Worm (Caenorhabditis elegans) whole organism, L3 larva: ENCODE measurements around the gene ZK1307.2.

Source experiments
- R02D3.7 ChIP-seq: fragments of 150-350 bp; optimal IDR thresholded peaks from 2 replicates; lab custom pipeline; 2014; ENCODE audit warnings: missing biosample characterization, missing genetic modification characterization
- aly-2 ChIP-seq: fragments of 150-350 bp; optimal IDR thresholded peaks from 2 replicates; lab custom pipeline; 2014; ENCODE audit warnings: missing biosample characterization, missing genetic modification characterization
- ama-1 ChIP-seq: fragments of 150-350 bp; optimal IDR thresholded peaks from 2 replicates; lab custom pipeline; 2018
- ceh-16 ChIP-seq: sonication (generic microtip); optimal IDR thresholded peaks from 2 replicates; lab custom pipeline; 2017; ENCODE audit warnings: missing biosample characterization, missing genetic modification characterization
- ceh-28 ChIP-seq: fragments of 150-350 bp; optimal IDR thresholded peaks from 2 replicates; lab custom pipeline; 2014; ENCODE audit warnings: missing biosample characterization, missing genetic modification reagents, missing genetic modification characterization
- ceh-82 ChIP-seq: fragments of 150-350 bp; optimal IDR thresholded peaks from 2 replicates; lab custom pipeline; 2014; ENCODE audit warnings: missing biosample characterization, missing genetic modification characterization
- ceh-9 ChIP-seq: sonication (generic microtip); optimal IDR thresholded peaks from 2 replicates; lab custom pipeline; 2018; ENCODE audit warnings: missing biosample characterization, missing genetic modification characterization
- daf-12 ChIP-seq: fragments of 150-350 bp; optimal IDR thresholded peaks from 2 replicates; lab custom pipeline; 2014; ENCODE audit warnings: missing biosample characterization, missing genetic modification reagents, missing genetic modification characterization
- egl-27 ChIP-seq: sonication (generic microtip); optimal IDR thresholded peaks from 4 replicates; lab custom pipeline; 2017; ENCODE audit warnings: missing biosample characterization, missing genetic modification reagents, missing genetic modification characterization
- elt-1 ChIP-seq: fragments of 150-350 bp; optimal IDR thresholded peaks from 2 replicates; lab custom pipeline; 2014; ENCODE audit warnings: missing biosample characterization, missing genetic modification characterization
- elt-2 ChIP-seq: sonication (generic microtip); optimal IDR thresholded peaks from 2 replicates; lab custom pipeline; 2016; ENCODE audit warnings: missing genetic modification reagents, mild to moderate bottlenecking, missing genetic modification characterization, missing compliant biosample characterization
- elt-3 ChIP-seq, 3 experiments: fragments of 150-350 bp in 1 of 3; sonication (generic microtip) in 2 of 3; optimal IDR thresholded peaks; 2 replicates in 2 of 3; 4 replicates in 1 of 3; lab custom pipeline; 2014 to 2017; ENCODE audit warnings: missing biosample characterization in 3 of 3, missing genetic modification characterization in 3 of 3
- eor-1 ChIP-seq, 2 experiments: fragments of 150-350 bp; optimal IDR thresholded peaks; 2 replicates each; lab custom pipeline; 2014 to 2018; ENCODE audit warnings: missing biosample characterization in 2 of 2, missing genetic modification characterization in 2 of 2
- fkh-2 ChIP-seq: fragments of 150-350 bp; optimal IDR thresholded peaks from 2 replicates; lab custom pipeline; 2014; ENCODE audit warnings: missing biosample characterization, missing genetic modification reagents, missing genetic modification characterization
- fos-1 ChIP-seq: fragments of 150-350 bp; optimal IDR thresholded peaks from 2 replicates; lab custom pipeline; 2014; ENCODE audit warnings: missing biosample characterization, missing genetic modification characterization
- hmg-11 ChIP-seq: sonication (generic microtip); optimal IDR thresholded peaks from 2 replicates; lab custom pipeline; 2016; ENCODE audit warnings: missing genetic modification characterization, missing compliant biosample characterization
- jun-1 ChIP-seq: fragments of 150-350 bp; optimal IDR thresholded peaks from 2 replicates; lab custom pipeline; 2014; ENCODE audit warnings: missing biosample characterization, missing genetic modification reagents, missing genetic modification characterization
- lin-15B ChIP-seq: fragments of 150-350 bp; optimal IDR thresholded peaks from 2 replicates; lab custom pipeline; 2014; ENCODE audit warnings: missing biosample characterization, missing genetic modification characterization
- lin-39 ChIP-seq: fragments of 150-350 bp; optimal IDR thresholded peaks from 2 replicates; lab custom pipeline; 2018; ENCODE audit warnings: missing biosample characterization, missing genetic modification reagents, missing genetic modification characterization
- lsy-12 ChIP-seq: sonication (generic microtip); optimal IDR thresholded peaks from 2 replicates; lab custom pipeline; 2016; ENCODE audit warnings: mild to moderate bottlenecking, missing genetic modification characterization, missing compliant biosample characterization
- mml-1 ChIP-seq: fragments of 150-350 bp; sonication (generic microtip); optimal IDR thresholded peaks from 3 replicates; lab custom pipeline; 2014; ENCODE audit warnings: missing biosample characterization, missing genetic modification characterization
- nfya-1 ChIP-seq: sonication (generic microtip); optimal IDR thresholded peaks from 2 replicates; lab custom pipeline; 2017; ENCODE audit warnings: missing genetic modification characterization, mild to moderate bottlenecking, missing compliant biosample characterization, antibody characterized with exemption, moderate library complexity; ENCODE audit not compliant: insufficient read depth
- nhr-11 ChIP-seq: fragments of 150-350 bp; optimal IDR thresholded peaks from 2 replicates; lab custom pipeline; 2014; ENCODE audit warnings: missing biosample characterization, missing genetic modification characterization
- nhr-12 ChIP-seq: fragments of 150-350 bp; optimal IDR thresholded peaks from 2 replicates; lab custom pipeline; 2014; ENCODE audit warnings: missing biosample characterization, missing genetic modification characterization
- nhr-23 ChIP-seq: fragments of 150-350 bp; optimal IDR thresholded peaks from 2 replicates; lab custom pipeline; 2014; ENCODE audit warnings: missing biosample characterization, missing genetic modification reagents, missing genetic modification characterization
- nhr-237 ChIP-seq: fragments of 150-350 bp; optimal IDR thresholded peaks from 2 replicates; lab custom pipeline; 2014; ENCODE audit warnings: missing biosample characterization, missing genetic modification characterization
- nhr-25 ChIP-seq: sonication (generic microtip); optimal IDR thresholded peaks from 2 replicates; lab custom pipeline; 2017; ENCODE audit warnings: missing biosample characterization, missing genetic modification characterization
- nhr-28 ChIP-seq: fragments of 150-350 bp; optimal IDR thresholded peaks from 2 replicates; lab custom pipeline; 2014; ENCODE audit warnings: missing biosample characterization, missing genetic modification characterization
- nhr-43 ChIP-seq: sonication (generic microtip); optimal IDR thresholded peaks from 2 replicates; lab custom pipeline; 2016; ENCODE audit warnings: mild to moderate bottlenecking, missing genetic modification characterization, missing compliant biosample characterization; ENCODE audit not compliant: poor library complexity, severe bottlenecking
- nhr-67 ChIP-seq: fragments of 150-350 bp; optimal IDR thresholded peaks from 2 replicates; lab custom pipeline; 2014; ENCODE audit warnings: missing biosample characterization, missing genetic modification characterization
- nhr-76 ChIP-seq: fragments of 150-350 bp; sonication (generic microtip); optimal IDR thresholded peaks from 5 replicates; lab custom pipeline; 2014; ENCODE audit warnings: missing biosample characterization, missing genetic modification characterization
- nhr-77 ChIP-seq: fragments of 150-350 bp; optimal IDR thresholded peaks from 2 replicates; lab custom pipeline; 2014; ENCODE audit warnings: missing biosample characterization, missing genetic modification characterization
- pha-4 ChIP-seq: fragments of 150-350 bp; optimal IDR thresholded peaks from 2 replicates; lab custom pipeline; 2014; ENCODE audit warnings: missing biosample characterization, missing genetic modification reagents, missing genetic modification characterization
- pqm-1 ChIP-seq: fragments of 150-350 bp; optimal IDR thresholded peaks from 2 replicates; lab custom pipeline; 2017; ENCODE audit warnings: missing biosample characterization, missing genetic modification characterization, inconsistent platforms
- sea-2 ChIP-seq: fragments of 150-350 bp; sonication (generic microtip); optimal IDR thresholded peaks from 4 replicates; lab custom pipeline; 2014; ENCODE audit warnings: missing biosample characterization, missing genetic modification reagents, missing genetic modification characterization
- skn-1 ChIP-seq: fragments of 150-350 bp; optimal IDR thresholded peaks from 2 replicates; lab custom pipeline; 2014; ENCODE audit warnings: missing biosample characterization, missing genetic modification characterization
- snpc-4 ChIP-seq: fragments of 150-350 bp; optimal IDR thresholded peaks from 2 replicates; lab custom pipeline; 2014; ENCODE audit warnings: missing biosample characterization, missing genetic modification characterization
- tbx-2 ChIP-seq: sonication (generic microtip); optimal IDR thresholded peaks from 2 replicates; lab custom pipeline; 2016; ENCODE audit warnings: mild to moderate bottlenecking, missing genetic modification characterization, missing compliant biosample characterization
- unc-62 ChIP-seq: fragments of 150-350 bp; sonication (generic microtip); optimal IDR thresholded peaks from 4 replicates; lab custom pipeline; 2014; ENCODE audit warnings: missing biosample characterization, missing genetic modification reagents, missing genetic modification characterization
- zag-1 ChIP-seq: fragments of 150-350 bp; optimal IDR thresholded peaks from 2 replicates; lab custom pipeline; 2014; ENCODE audit warnings: missing biosample characterization, missing genetic modification characterization
- ztf-11 ChIP-seq: fragments of 150-350 bp; optimal IDR thresholded peaks from 2 replicates; lab custom pipeline; 2014; ENCODE audit warnings: missing biosample characterization, missing genetic modification characterization
- ztf-4 ChIP-seq: fragments of 150-350 bp; optimal IDR thresholded peaks from 2 replicates; lab custom pipeline; 2014; ENCODE audit warnings: missing biosample characterization, missing genetic modification characterization

The ZK1307.2 gene

DNA sequence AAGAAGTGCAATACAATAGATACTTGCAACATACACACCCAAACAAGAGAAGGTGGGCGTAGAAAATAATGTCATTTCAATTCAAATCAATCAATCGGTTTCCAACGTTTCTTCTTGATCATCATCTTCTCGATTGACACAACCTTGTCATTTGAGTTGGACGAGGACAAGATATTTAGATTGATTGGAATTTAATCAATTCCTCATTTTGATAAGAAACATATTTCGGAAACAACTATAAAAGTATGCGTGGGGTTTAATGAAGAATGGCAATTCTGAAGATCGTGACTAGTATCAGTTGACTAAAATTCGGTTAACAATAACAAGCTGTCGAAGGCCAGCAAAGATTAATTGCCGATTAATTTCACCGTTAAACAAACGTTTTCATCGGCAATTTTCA, 33.1 kb downstream of the ZK1307.2 start:
- TF ChIP-seq nhr-43 (peak; percentile 46), nhr-23 (tag; lab: Kevin White, UChicago) (peak; percentile 10), pqm-1 (tag; lab: Kevin White, UChicago) (no peak), R02D3.7 (tag; lab: Kevin White, UChicago) (no peak), nhr-67 (tag; lab: Kevin White, UChicago) (no peak), aly-2 (tag; lab: Kevin White, UChicago) (no peak), mml-1 (tag; lab: Kevin White, UChicago) (no peak), egl-27 (tag; lab: Kevin White, UChicago) (no peak), ztf-11 (tag; lab: Kevin White, UChicago) (no peak), tbx-2 (tag; lab: Kevin White, UChicago) (no peak), nhr-12 (tag; lab: Kevin White, UChicago) (no peak), nhr-25 (peak; percentile 59), elt-1 (tag; lab: Kevin White, UChicago) (peak; percentile 24), nhr-76 (tag; lab: Kevin White, UChicago) (no peak), nhr-11 (tag; lab: Kevin White, UChicago) (no peak)

ce11 chrII:9619995-9620535, 33.7 kb downstream of the ZK1307.2 start:
- TF ChIP-seq ceh-28 (tag; lab: Kevin White, UChicago), result no peak
- TF ChIP-seq snpc-4 (tag; lab: Kevin White, UChicago), result no peak
- no peak for TF ChIP-seq nhr-43
- no peak for TF ChIP-seq ceh-82 (tag; lab: Kevin White, UChicago)
- no peak for TF ChIP-seq nhr-67 (tag; lab: Kevin White, UChicago)
- no peak for TF ChIP-seq ceh-9 (tag; lab: Kevin White, UChicago)
- no peak for TF ChIP-seq nhr-77 (tag; lab: Kevin White, UChicago)
- no peak for TF ChIP-seq daf-12 (tag; lab: Kevin White, UChicago)
- peak in 1 of 3 experiments; percentile 43 for TF ChIP-seq elt-3 (tag; optimal IDR thresholded peaks at IDR 0.05; lab: Kevin White, UChicago)
- TF ChIP-seq hmg-11, result no peak
- TF ChIP-seq nhr-28 (tag; lab: Kevin White, UChicago), result no peak
- TF ChIP-seq zag-1 (tag; lab: Kevin White, UChicago), result no peak
- TF ChIP-seq ceh-16, result no peak
- peak; percentile 10 for TF ChIP-seq nhr-23 (tag; lab: Kevin White, UChicago)
- no peak for TF ChIP-seq nhr-12 (tag; lab: Kevin White, UChicago)
- TF ChIP-seq nfya-1 (tag; lab: Kevin White, UChicago), result peak; percentile 43
- TF ChIP-seq nhr-237 (tag; lab: Kevin White, UChicago), result no peak
- no peak for TF ChIP-seq aly-2 (tag; lab: Kevin White, UChicago)
- TF ChIP-seq lin-39 (tag; lab: Kevin White, UChicago), result no peak
- TF ChIP-seq elt-1 (tag; lab: Kevin White, UChicago), result no peak
- TF ChIP-seq fkh-2 (tag; lab: Kevin White, UChicago), result no peak
- TF ChIP-seq elt-2, result peak; percentile 68
- no peak for TF ChIP-seq unc-62 (GFP tag; lab: Kevin White, UChicago)
- TF ChIP-seq tbx-2 (tag; lab: Kevin White, UChicago), result no peak
- no peak for TF ChIP-seq nhr-25
- TF ChIP-seq pqm-1 (tag; lab: Kevin White, UChicago), result no peak
- no peak for TF ChIP-seq jun-1 (tag; lab: Kevin White, UChicago)
- no peak for TF ChIP-seq eor-1 (tag; optimal IDR thresholded peaks at IDR 0.05; lab: Kevin White, UChicago)
- no peak for TF ChIP-seq nhr-76 (tag; lab: Kevin White, UChicago)
- no peak for TF ChIP-seq lsy-12
- TF ChIP-seq nhr-11 (tag; lab: Kevin White, UChicago), result no peak
- TF ChIP-seq ztf-11 (tag; lab: Kevin White, UChicago), result no peak
- TF ChIP-seq ztf-4 (tag; lab: Kevin White, UChicago), result no peak
- TF ChIP-seq lin-15B, result no peak
- TF ChIP-seq fos-1, result no peak
- no peak for TF ChIP-seq R02D3.7 (tag; lab: Kevin White, UChicago)
- no peak for TF ChIP-seq skn-1 (tag; lab: Kevin White, UChicago)
- TF ChIP-seq sea-2 (GFP tag; lab: Kevin White, UChicago), result no peak
- TF ChIP-seq pha-4 (tag; lab: Kevin White, UChicago), result no peak
- peak; percentile 81 for TF ChIP-seq ama-1 (lab: Kevin White, UChicago)
